Fruit fly (Drosophila melanogaster): ENCODE measurements around the gene Sema1a.

The Sema1a gene

DNA sequence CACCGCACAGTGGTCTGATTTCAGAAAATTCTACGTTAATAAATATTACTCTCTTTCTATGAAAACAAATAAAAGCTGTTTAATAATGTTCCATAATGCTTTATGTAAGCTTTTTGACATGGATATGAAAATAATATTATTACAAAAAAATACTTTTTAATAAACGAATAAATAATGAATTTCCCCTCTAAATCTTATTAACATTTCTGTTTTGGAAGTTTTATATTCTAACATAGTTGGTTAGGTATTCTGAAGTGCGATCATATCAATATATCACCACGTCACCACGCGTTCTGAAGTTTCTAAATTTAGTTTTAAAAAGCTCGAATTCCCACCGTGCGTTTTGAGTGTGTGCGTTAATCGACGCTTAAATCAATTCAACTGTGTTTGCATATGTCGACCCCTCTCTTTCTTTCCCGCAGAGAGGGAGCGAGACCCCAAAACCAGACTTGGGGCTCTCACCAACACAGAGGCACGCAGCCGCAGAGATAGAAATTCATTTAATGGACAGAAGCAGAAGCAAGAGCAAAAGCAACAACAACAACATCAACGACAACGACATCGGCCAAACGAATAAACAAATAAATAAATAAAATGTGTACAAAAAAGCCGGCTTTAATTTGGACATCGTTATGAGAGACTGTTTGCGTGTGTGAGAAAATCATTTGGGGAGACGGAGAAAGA, 149.5 kb downstream of the Sema1a start (continued):
- TF ChIP-seq ab (GFP tag; optimal IDR thresholded peaks at IDR 0.05): no peak
- TF ChIP-seq Optix (GFP tag; IDR thresholded peaks at IDR 0.05): 0 out of 3 replicates have a peak, but pooled peaks have one; percentile 6
- TF ChIP-seq jing (GFP tag; optimal IDR thresholded peaks at IDR 0.05): peak; percentile 68
- TF ChIP-seq CG1603 (tag; optimal IDR thresholded peaks at IDR 0.05): peak; percentile 39
- no peak for TF ChIP-seq lov (optimal IDR thresholded peaks at IDR 0.05)
- no peak for TF ChIP-seq lov (GFP tag; IDR thresholded peaks at IDR 0.05)
- TF ChIP-seq pb (GFP tag; optimal IDR thresholded peaks at IDR 0.05): peak; percentile 66
- TF ChIP-seq CG3995 (GFP tag; optimal IDR thresholded peaks at IDR 0.05): peak; percentile 39
- no peak for TF ChIP-seq sima (GFP tag; optimal IDR thresholded peaks at IDR 0.05)
- TF ChIP-seq aop (GFP tag; IDR thresholded peaks at IDR 0.05): no peak
- peak; percentile 88 for TF ChIP-seq CG17385 (GFP tag; optimal IDR thresholded peaks at IDR 0.05)
- TF ChIP-seq Doc3 (GFP tag; IDR thresholded peaks at IDR 0.05; ENCODE audit: partially characterized antibody): 0 out of 3 replicates have a peak, but pooled peaks have one; percentile 12
- peak; percentile 61 for TF ChIP-seq gro (GFP tag; optimal IDR thresholded peaks at IDR 0.05)
- peak; percentile 55 for TF ChIP-seq zen (tag; optimal IDR thresholded peaks at IDR 0.05)
- peak; percentile 60; the same call in 2 of the 4 replicates for TF ChIP-seq Gug (GFP tag; IDR thresholded peaks at IDR 0.05)
- no peak for TF ChIP-seq eve (GFP tag; optimal IDR thresholded peaks at IDR 0.05)
- TF ChIP-seq trem (tag; optimal IDR thresholded peaks at IDR 0.05): peak; percentile 83
- TF ChIP-seq Sry-δ (GFP tag; optimal IDR thresholded peaks at IDR 0.05): peak; percentile 2
- no peak for TF ChIP-seq prd (optimal IDR thresholded peaks at IDR 0.05)
- TF ChIP-seq prd (GFP tag; IDR thresholded peaks at IDR 0.05): peak; percentile 80
- TF ChIP-seq CG8765 (GFP tag; IDR thresholded peaks at IDR 0.05): no peak
- TF ChIP-seq CG10565 (GFP tag; optimal IDR thresholded peaks at IDR 0.05): peak; percentile 12
- no peak for TF ChIP-seq CG2129 (GFP tag; IDR thresholded peaks at IDR 0.05; ENCODE audit: partially characterized antibody)
- TF ChIP-seq Taf1 (GFP tag; IDR thresholded peaks at IDR 0.05): no peak; the same call in 1 of the 2 replicates
- peak; percentile 87 for TF ChIP-seq odd (GFP tag; optimal IDR thresholded peaks at IDR 0.05)
- TF ChIP-seq lbe (GFP tag; optimal IDR thresholded peaks at IDR 0.05): peak; percentile 73
- TF ChIP-seq Abd-B (GFP tag; optimal IDR thresholded peaks at IDR 0.05): peak; percentile 85
- TF ChIP-seq Tbp (GFP tag; optimal IDR thresholded peaks at IDR 0.05): no peak
- peak; percentile 89 for TF ChIP-seq fd96Cb (tag; optimal IDR thresholded peaks at IDR 0.05)
- TF ChIP-seq wek (GFP tag; optimal IDR thresholded peaks at IDR 0.05): peak; percentile 27
- peak; percentile 90 for TF ChIP-seq Hmr (GFP tag; optimal IDR thresholded peaks at IDR 0.05)
- no peak for TF ChIP-seq MTF-1 (GFP tag; optimal IDR thresholded peaks at IDR 0.05; ENCODE audit: borderline replicate concordance)
- no peak for TF ChIP-seq Dip2 (GFP tag; IDR thresholded peaks at IDR 0.05)
- TF ChIP-seq Hr78 (GFP tag; optimal IDR thresholded peaks at IDR 0.05): peak in 1 of 2 experiments; percentile 86
- TF ChIP-seq scrt (GFP tag; optimal IDR thresholded peaks at IDR 0.05): peak; percentile 75
- no peak for TF ChIP-seq pzg (GFP tag; optimal IDR thresholded peaks at IDR 0.05)
- TF ChIP-seq HLH4C (GFP tag; IDR thresholded peaks at IDR 0.05; ENCODE audit: partially characterized antibody): no peak
- TF ChIP-seq klu (GFP tag; IDR thresholded peaks at IDR 0.05): peak; percentile 58; the same call in 1 of the 2 replicates
- peak; percentile 24 for TF ChIP-seq zfh2 (GFP tag; optimal IDR thresholded peaks at IDR 0.05)
- no peak for TF ChIP-seq CG1024 (GFP tag; IDR thresholded peaks at IDR 0.05)
- peak; percentile 47 for TF ChIP-seq shn (GFP tag; optimal IDR thresholded peaks at IDR 0.05)
- TF ChIP-seq CG18262 (tag; optimal IDR thresholded peaks at IDR 0.05): peak; percentile 97
- TF ChIP-seq dm (GFP tag; optimal IDR thresholded peaks at IDR 0.05): no peak
- peak; percentile 37 for TF ChIP-seq CTCF (GFP tag; optimal IDR thresholded peaks at IDR 0.05)
- peak; percentile 96 for TF ChIP-seq CoRest (tag; optimal IDR thresholded peaks at IDR 0.05)
- no peak; the same call in 1 of the 2 replicates for TF ChIP-seq CG11085 (GFP tag; IDR thresholded peaks at IDR 0.05)
- peak; percentile 44; the same call in 1 of the 2 replicates for TF ChIP-seq MBD-R2 (GFP tag; IDR thresholded peaks at IDR 0.05)
- TF ChIP-seq CG14965 (GFP tag; optimal IDR thresholded peaks at IDR 0.05; ENCODE audit: borderline replicate concordance): no peak
- peak; percentile 31 for TF ChIP-seq Antp (GFP tag; optimal IDR thresholded peaks at IDR 0.05)
- TF ChIP-seq Dp (GFP tag; optimal IDR thresholded peaks at IDR 0.05): no peak

All from whole organism, embryonic.